Fruit fly (Drosophila melanogaster): ENCODE measurements around the gene baz.

- TF ChIP-seq Crg-1 (GFP tag; optimal IDR thresholded peaks at IDR 0.05), result no peak
- no peak for TF ChIP-seq CG14711 (tag; optimal IDR thresholded peaks at IDR 0.05)
- TF ChIP-seq CG7101 (tag; optimal IDR thresholded peaks at IDR 0.05), result no peak
- TF ChIP-seq CG11617 (GFP tag; optimal IDR thresholded peaks at IDR 0.05), result no peak
- TF ChIP-seq cic (GFP tag; optimal IDR thresholded peaks at IDR 0.05), result no peak
- no peak for TF ChIP-seq CG12768 (GFP tag; optimal IDR thresholded peaks at IDR 0.05)
- TF ChIP-seq bab1 (GFP tag; optimal IDR thresholded peaks at IDR 0.05), result no peak
- no peak for TF ChIP-seq kay (GFP tag; ENCODE audit: borderline replicate concordance)
- TF ChIP-seq tj (GFP tag; optimal IDR thresholded peaks at IDR 0.05), result no peak
- no peak for TF ChIP-seq Hr96 (GFP tag; optimal IDR thresholded peaks at IDR 0.05)
- TF ChIP-seq CG33017 (tag; optimal IDR thresholded peaks at IDR 0.05), result no peak
- TF ChIP-seq toe (GFP tag; optimal IDR thresholded peaks at IDR 0.05), result no peak
- no peak for TF ChIP-seq pad (GFP tag; optimal IDR thresholded peaks at IDR 0.05)
Observed at dm6 chrX:17205028-17205427, 45.2 kb downstream of the baz start.

Data from whole organism, adult.